Fruit fly (Drosophila melanogaster) whole organism, embryonic: Measurements from ENCODE around the gene CSN3.

Source experiments
- BEAF-32 ChIP-seq: fragments of 200-800 bp; sonication (Bioruptor generic); optimal IDR thresholded peaks from 3 replicates; lab custom pipeline; 2017; ENCODE audit warnings: missing biosample characterization, missing genetic modification characterization, mild to moderate bottlenecking, moderate library complexity, missing genetic modification reagents
- CG10366 ChIP-seq: fragments of 200-800 bp; sonication (Bioruptor generic); IDR thresholded peaks from 2 replicates; pipeline ENCODE4 v1.3.6; 2022; ENCODE audit warnings: missing biosample characterization, missing genetic modification characterization
- CG11456 ChIP-seq: fragments of 200-800 bp; sonication (Bioruptor generic); IDR thresholded peaks from 3 replicates; pipeline ENCODE4 v1.3.6; 2022; ENCODE audit warnings: missing biosample characterization, missing genetic modification characterization
- CG11560 ChIP-seq: fragments of 200-800 bp; sonication (Bioruptor generic); IDR thresholded peaks from 3 replicates; pipeline ENCODE4 v1.3.6; 2022; ENCODE audit warnings: missing biosample characterization, missing genetic modification characterization
- CG13424 ChIP-seq: fragments of 200-800 bp; sonication (Bioruptor generic); optimal IDR thresholded peaks from 2 replicates; lab custom pipeline; 2019; ENCODE audit warnings: missing biosample characterization, mild to moderate bottlenecking, missing genetic modification characterization, moderate library complexity
- CG13775 ChIP-seq: fragments of 200-800 bp; sonication (Bioruptor generic); optimal IDR thresholded peaks from 3 replicates; lab custom pipeline; 2017; ENCODE audit warnings: missing biosample characterization, mild to moderate bottlenecking, missing genetic modification characterization
- CG15011 ChIP-seq: fragments of 200-800 bp; sonication (Bioruptor generic); optimal IDR thresholded peaks from 3 replicates; lab custom pipeline; 2018; ENCODE audit warnings: missing biosample characterization, mild to moderate bottlenecking, missing genetic modification characterization
- CG15479 ChIP-seq: fragments of 200-800 bp; sonication (Bioruptor generic); optimal IDR thresholded peaks from 3 replicates; lab custom pipeline; 2019; ENCODE audit warnings: missing biosample characterization, mild to moderate bottlenecking, missing genetic modification characterization, moderate library complexity
- CG1647 ChIP-seq: fragments of 200-800 bp; sonication (Bioruptor generic); optimal IDR thresholded peaks from 3 replicates; lab custom pipeline; 2016; ENCODE audit warnings: missing biosample characterization, missing genetic modification characterization
- CG17359 ChIP-seq: fragments of 200-800 bp; sonication (Bioruptor generic); optimal IDR thresholded peaks from 3 replicates; lab custom pipeline; 2018; ENCODE audit warnings: missing biosample characterization, mild to moderate bottlenecking, missing genetic modification characterization, moderate library complexity
- CG17361 ChIP-seq: fragments of 200-800 bp; sonication (Bioruptor generic); IDR thresholded peaks from 3 replicates; pipeline ENCODE4 v1.3.6; 2022; ENCODE audit warnings: missing biosample characterization, missing genetic modification characterization
- CG17802 ChIP-seq: fragments of 200-800 bp; sonication (Bioruptor generic); optimal IDR thresholded peaks from 2 replicates; lab custom pipeline; 2018; ENCODE audit warnings: missing biosample characterization, mild to moderate bottlenecking, missing genetic modification characterization, moderate library complexity
- CG18764 ChIP-seq: fragments of 200-800 bp; sonication (Bioruptor generic); optimal IDR thresholded peaks from 3 replicates; lab custom pipeline; 2016; ENCODE audit warnings: missing biosample characterization, missing genetic modification characterization
- CG2129 ChIP-seq: fragments of 200-800 bp; sonication (Bioruptor generic); IDR thresholded peaks from 2 replicates; pipeline ENCODE4 v1.3.6; 2022; ENCODE audit warnings: missing biosample characterization, missing genetic modification characterization; ENCODE audit not compliant: partially characterized antibody
- CG2678 ChIP-seq: fragments of 200-800 bp; sonication (Bioruptor generic); optimal IDR thresholded peaks from 3 replicates; lab custom pipeline; 2019; ENCODE audit warnings: missing biosample characterization, mild to moderate bottlenecking, missing genetic modification characterization, moderate library complexity
- CG2712 ChIP-seq: fragments of 200-800 bp; optimal IDR thresholded peaks from 3 replicates; lab custom pipeline; 2019; ENCODE audit warnings: missing biosample characterization, mild to moderate bottlenecking, missing genetic modification characterization, moderate library complexity
- CG30403 ChIP-seq: fragments of 200-800 bp; sonication (Bioruptor generic); optimal IDR thresholded peaks from 3 replicates; lab custom pipeline; 2016; ENCODE audit warnings: missing biosample characterization, missing genetic modification characterization
- CG42726 ChIP-seq: fragments of 200-800 bp; sonication (Bioruptor generic); IDR thresholded peaks from 2 replicates; pipeline ENCODE4 v1.3.6; 2022; ENCODE audit warnings: missing biosample characterization, missing genetic modification characterization; ENCODE audit not compliant: partially characterized antibody
- CG4328 ChIP-seq: fragments of 200-800 bp; sonication (Bioruptor generic); optimal IDR thresholded peaks from 3 replicates; lab custom pipeline; 2017; ENCODE audit warnings: missing biosample characterization, missing genetic modification reagents, missing genetic modification characterization
- CG4360 ChIP-seq: fragments of 200-800 bp; sonication (Bioruptor generic); IDR thresholded peaks from 2 replicates; pipeline ENCODE4 v1.3.6; 2022; ENCODE audit warnings: missing biosample characterization, missing genetic modification characterization
- CG6689 ChIP-seq: fragments of 200-800 bp; sonication (Bioruptor generic); IDR thresholded peaks from 2 replicates; pipeline ENCODE4 v1.3.6; 2022; ENCODE audit warnings: missing biosample characterization, missing genetic modification characterization
- CG7963 ChIP-seq: fragments of 200-800 bp; sonication (Bioruptor generic); IDR thresholded peaks from 3 replicates; pipeline ENCODE4 v1.3.6; 2022; ENCODE audit warnings: missing biosample characterization, missing genetic modification characterization; ENCODE audit not compliant: partially characterized antibody
- CG8924 ChIP-seq: fragments of 200-800 bp; optimal IDR thresholded peaks from 3 replicates; lab custom pipeline; 2019; ENCODE audit warnings: missing biosample characterization, mild to moderate bottlenecking, missing genetic modification characterization, moderate library complexity
- CTCF ChIP-seq: fragments of 200-800 bp; sonication (Bioruptor generic); optimal IDR thresholded peaks from 2 replicates; lab custom pipeline; 2017; ENCODE audit warnings: missing biosample characterization, mild to moderate bottlenecking, missing genetic modification characterization, moderate library complexity
- D19A ChIP-seq: fragments of 200-800 bp; optimal IDR thresholded peaks from 3 replicates; lab custom pipeline; 2019; ENCODE audit warnings: missing biosample characterization, mild to moderate bottlenecking, missing genetic modification characterization, moderate library complexity
- Dad ChIP-seq: fragments of 200-800 bp; sonication (Bioruptor generic); optimal IDR thresholded peaks from 3 replicates; lab custom pipeline; 2016; ENCODE audit warnings: missing biosample characterization, missing genetic modification characterization
- Ets65A ChIP-seq: fragments of 200-800 bp; sonication (Bioruptor generic); peaks from one replicate; lab custom pipeline; 2016; ENCODE audit warnings: missing biosample characterization, missing genetic modification characterization
- Hmr ChIP-seq: fragments of 200-800 bp; sonication (Bioruptor generic); optimal IDR thresholded peaks from 3 replicates; lab custom pipeline; 2017; ENCODE audit warnings: mild to moderate bottlenecking, missing biosample characterization, missing genetic modification reagents, missing genetic modification characterization
- Hr3 ChIP-seq: fragments of 200-800 bp; sonication (Bioruptor generic); optimal IDR thresholded peaks from 3 replicates; lab custom pipeline; 2016; ENCODE audit warnings: missing biosample characterization, missing genetic modification characterization
- Oaz ChIP-seq: fragments of 200-800 bp; sonication (Bioruptor generic); IDR thresholded peaks from 2 replicates; pipeline ENCODE4 v1.3.6; 2022; ENCODE audit warnings: missing biosample characterization, missing genetic modification characterization
- Ravus ChIP-seq: fragments of 200-800 bp; sonication (Bioruptor generic); IDR thresholded peaks from 2 replicates; pipeline ENCODE4 v1.3.6; 2022; ENCODE audit warnings: missing biosample characterization, missing genetic modification characterization
- Rx ChIP-seq: fragments of 200-800 bp; sonication (Bioruptor generic); IDR thresholded peaks from 2 replicates; pipeline ENCODE4 v1.3.6; 2022; ENCODE audit warnings: missing biosample characterization, missing genetic modification characterization
- Sry-β ChIP-seq: fragments of 200-800 bp; sonication (Bioruptor generic); optimal IDR thresholded peaks from 2 replicates; lab custom pipeline; 2018; ENCODE audit warnings: missing biosample characterization, mild to moderate bottlenecking, missing genetic modification characterization, moderate library complexity
- ase ChIP-seq: fragments of 200-800 bp; sonication (Bioruptor generic); IDR thresholded peaks from 3 replicates; pipeline ENCODE4 v1.3.6; 2022; ENCODE audit warnings: missing biosample characterization, missing genetic modification characterization
- bcd ChIP-seq: fragments of 200-800 bp; sonication (Bioruptor generic); optimal IDR thresholded peaks from 2 replicates; lab custom pipeline; 2017; ENCODE audit warnings: missing biosample characterization, mild to moderate bottlenecking, missing genetic modification characterization
- crc ChIP-seq: fragments of 200-800 bp; sonication (Bioruptor generic); optimal IDR thresholded peaks from 2 replicates; lab custom pipeline; 2016; ENCODE audit warnings: missing biosample characterization, missing genetic modification characterization
- emc ChIP-seq: fragments of 200-800 bp; sonication (Bioruptor generic); optimal IDR thresholded peaks from 2 replicates; lab custom pipeline; 2016; ENCODE audit warnings: missing biosample characterization, missing genetic modification characterization
- en ChIP-seq: fragments of 200-800 bp; sonication (Bioruptor generic); optimal IDR thresholded peaks from 2 replicates; lab custom pipeline; 2016; ENCODE audit warnings: missing biosample characterization, missing genetic modification characterization
- mam ChIP-seq: fragments of 200-800 bp; sonication (Bioruptor generic); optimal IDR thresholded peaks from 3 replicates; lab custom pipeline; 2016; ENCODE audit warnings: missing biosample characterization, missing genetic modification characterization
- phol ChIP-seq: fragments of 200-800 bp; sonication (Bioruptor generic); optimal IDR thresholded peaks from 3 replicates; lab custom pipeline; 2018; ENCODE audit warnings: missing biosample characterization, mild to moderate bottlenecking, missing genetic modification characterization, moderate library complexity
- psq ChIP-seq: fragments of 200-800 bp; sonication (Bioruptor generic); optimal IDR thresholded peaks from 2 replicates; lab custom pipeline; 2017; ENCODE audit warnings: missing biosample characterization, missing genetic modification characterization
- sc ChIP-seq, 3 experiments: fragments of >200 bp in 2 of 3; fragments of 200-800 bp in 1 of 3; sonication (Bioruptor generic) in 1 of 3; optimal IDR thresholded peaks; 2 replicates in 2 of 3; 3 replicates in 1 of 3; lab custom pipeline; 2017; ENCODE audit warnings: mild to moderate bottlenecking in 1 of 3, missing biosample characterization in 1 of 3, missing genetic modification characterization in 1 of 3, missing genetic modification reagents in 1 of 3
- shn ChIP-seq: fragments of 200-800 bp; sonication (Bioruptor generic); optimal IDR thresholded peaks from 3 replicates; lab custom pipeline; 2016; ENCODE audit warnings: missing biosample characterization, missing genetic modification characterization
- sim ChIP-seq: fragments of 200-800 bp; sonication (Bioruptor generic); IDR thresholded peaks from 2 replicates; pipeline ENCODE4 v1.3.6; 2022; ENCODE audit warnings: missing biosample characterization, missing genetic modification characterization
- slbo ChIP-seq: fragments of 200-800 bp; sonication (Bioruptor generic); IDR thresholded peaks from 2 replicates; pipeline ENCODE4 v1.3.6; 2022; ENCODE audit warnings: missing biosample characterization, missing genetic modification characterization
- tna ChIP-seq: fragments of 200-800 bp; sonication (Bioruptor generic); IDR thresholded peaks from 2 replicates; pipeline ENCODE4 v1.3.6; 2022; ENCODE audit warnings: missing biosample characterization, missing genetic modification characterization; ENCODE audit not compliant: partially characterized antibody
- unc-4 ChIP-seq: fragments of 200-800 bp; sonication (Bioruptor generic); IDR thresholded peaks from 2 replicates; pipeline ENCODE4 v1.3.6; 2022; ENCODE audit warnings: missing biosample characterization, missing genetic modification characterization; ENCODE audit not compliant: partially characterized antibody
- usp ChIP-seq: fragments of >200 bp; optimal IDR thresholded peaks from 2 replicates; lab custom pipeline; 2017; ENCODE audit warnings: missing biosample characterization, missing genetic modification characterization
- wor ChIP-seq: fragments of 200-800 bp; sonication (Bioruptor generic); IDR thresholded peaks from 2 replicates; pipeline ENCODE4 v1.3.6; 2022; ENCODE audit warnings: missing biosample characterization, missing genetic modification characterization
- zen ChIP-seq: fragments of 200-800 bp; sonication (Bioruptor generic); optimal IDR thresholded peaks from 3 replicates; lab custom pipeline; 2018; ENCODE audit warnings: missing biosample characterization, mild to moderate bottlenecking, missing genetic modification characterization, moderate library complexity

The CSN3 gene

dm6 chr3L:20837040-20837830 is 4.1 kb downstream of the CSN3 start, which contains the start of gene CG13255 (continued):
- peak; percentile 43 for TF ChIP-seq bcd (GFP tag; lab: Kevin White, UChicago)
- TF ChIP-seq Hr3: peak; percentile 33
- peak; percentile 70 for TF ChIP-seq Hmr (GFP tag; lab: Kevin White, UChicago)
- TF ChIP-seq CG8924: peak; percentile 61
- TF ChIP-seq D19A: peak; percentile 16
- TF ChIP-seq Ravus (GFP tag; lab: Robert Waterston, UW): no peak
- no peak for TF ChIP-seq CG10366 (GFP tag; lab: Robert Waterston, UW)
- no peak for TF ChIP-seq emc (GFP tag; lab: Kevin White, UChicago)
- TF ChIP-seq Rx (GFP tag; lab: Robert Waterston, UW): no peak
- no peak for TF ChIP-seq CG2129 (GFP tag; lab: Robert Waterston, UW)
- TF ChIP-seq psq: no peak
- no peak for TF ChIP-seq CG4328
- no peak for TF ChIP-seq wor (GFP tag; lab: Robert Waterston, UW)
- no peak for TF ChIP-seq CG17802 (tag; lab: Kevin White, UChicago)
- TF ChIP-seq CG18764: no peak
- no peak for TF ChIP-seq CG15479 (GFP tag; lab: Kevin White, UChicago)
- peak; percentile 71 for TF ChIP-seq CG30403 (GFP tag; lab: Kevin White, UChicago)
- TF ChIP-seq sc (optimal IDR thresholded peaks at IDR 0.05; lab: Kevin White, UChicago): no peak
- TF ChIP-seq sc (GFP tag; optimal IDR thresholded peaks at IDR 0.05; lab: Kevin White, UChicago): no peak
- TF ChIP-seq ase (GFP tag; lab: Robert Waterston, UW): no peak
- TF ChIP-seq BEAF-32 (GFP tag; lab: Kevin White, UChicago): no peak
- TF ChIP-seq CG15011: peak; percentile 41
- no peak for TF ChIP-seq Ets65A (GFP tag; lab: Kevin White, UChicago)
- no peak for TF ChIP-seq CTCF (GFP tag; lab: Kevin White, UChicago)
- no peak for TF ChIP-seq unc-4 (GFP tag; lab: Robert Waterston, UW)
- peak; percentile 59 for TF ChIP-seq slbo (GFP tag; lab: Robert Waterston, UW)
- peak; percentile 80 for TF ChIP-seq CG2678 (tag; lab: Kevin White, UChicago)
- peak; percentile 54 for TF ChIP-seq CG13424 (tag; lab: Kevin White, UChicago)
- TF ChIP-seq CG11560 (tag; lab: Robert Waterston, UW): no peak
- no peak for TF ChIP-seq Sry-β (GFP tag; lab: Kevin White, UChicago)
- no peak for TF ChIP-seq CG17359 (tag; lab: Kevin White, UChicago)
- no peak for TF ChIP-seq CG4360 (GFP tag; lab: Robert Waterston, UW)
- peak; percentile 76; the same call in 2 of the 3 replicates for TF ChIP-seq CG17361 (GFP tag; lab: Robert Waterston, UW)
- 0 out of 2 replicates have a peak, but pooled peaks have one; percentile 28 for TF ChIP-seq CG6689
- no peak for TF ChIP-seq CG1647 (GFP tag; lab: Kevin White, UChicago)
- TF ChIP-seq zen (tag; lab: Kevin White, UChicago): no peak
- TF ChIP-seq CG7963 (GFP tag; lab: Robert Waterston, UW): no peak
- peak; percentile 78; the same call in 2 of the 3 replicates for TF ChIP-seq CG11456
- TF ChIP-seq usp (GFP tag; lab: Kevin White, UChicago): no peak
- TF ChIP-seq Oaz (GFP tag; lab: Robert Waterston, UW): no peak
- TF ChIP-seq en (GFP tag; lab: Kevin White, UChicago): no peak
- no peak for TF ChIP-seq CG42726 (GFP tag; lab: Robert Waterston, UW)
- TF ChIP-seq Dad: no peak
- peak; percentile 42 for TF ChIP-seq phol (tag; lab: Kevin White, UChicago)
- peak; percentile 49 for TF ChIP-seq CG13775 (GFP tag; lab: Kevin White, UChicago)
- TF ChIP-seq CG2712 (tag; lab: Kevin White, UChicago): peak; percentile 3
- TF ChIP-seq sim: no peak
- TF ChIP-seq shn: peak; percentile 1
- TF ChIP-seq crc (GFP tag; lab: Kevin White, UChicago): no peak
- TF ChIP-seq mam (GFP tag; lab: Kevin White, UChicago): peak; percentile 61
- TF ChIP-seq tna (GFP tag; lab: Robert Waterston, UW): no peak
